Worm (Caenorhabditis elegans) whole organism, late embryonic: ENCODE results near the gene gbh-2.

Experiments
- C08G9.2 ChIP-seq: sonication (generic microtip); optimal IDR thresholded peaks from 2 replicates; lab custom pipeline; 2016; ENCODE audit warnings: mild to moderate bottlenecking, missing genetic modification characterization, moderate library complexity, missing compliant biosample characterization
- C38D4.7 ChIP-seq: fragments of 200-800 bp; sonication (Bioruptor generic); optimal IDR thresholded peaks from 2 replicates; lab custom pipeline; 2018; ENCODE audit warnings: mild to moderate bottlenecking, missing genetic modification characterization, moderate library complexity, missing compliant biosample characterization
- K02D7.2 ChIP-seq: sonication (generic microtip); optimal IDR thresholded peaks from 2 replicates; lab custom pipeline; 2017; ENCODE audit warnings: mild to moderate bottlenecking, missing genetic modification characterization, missing compliant biosample characterization
- K09A11.1 ChIP-seq: sonication (generic microtip); optimal IDR thresholded peaks from 2 replicates; lab custom pipeline; 2017; ENCODE audit warnings: antibody characterized with exemption, mild to moderate bottlenecking, missing genetic modification characterization, missing compliant biosample characterization; ENCODE audit not compliant: insufficient read depth
- ceh-18 ChIP-seq: sonication (generic microtip); optimal IDR thresholded peaks from 2 replicates; lab custom pipeline; 2016; ENCODE audit warnings: missing genetic modification characterization, missing compliant biosample characterization
- ceh-2 ChIP-seq: sonication (generic microtip); optimal IDR thresholded peaks from 2 replicates; lab custom pipeline; 2016; ENCODE audit warnings: missing genotype, missing genetic modification characterization, missing compliant biosample characterization
- ceh-30 ChIP-seq: fragments of 150-350 bp; optimal IDR thresholded peaks from 2 replicates; lab custom pipeline; 2014; ENCODE audit warnings: missing biosample characterization, missing genetic modification characterization
- ceh-31 ChIP-seq: sonication (generic microtip); optimal IDR thresholded peaks from 2 replicates; lab custom pipeline; 2016; ENCODE audit warnings: missing genetic modification characterization, missing compliant biosample characterization
- ceh-48 ChIP-seq: sonication (generic microtip); optimal IDR thresholded peaks from 2 replicates; lab custom pipeline; 2016; ENCODE audit warnings: missing genetic modification characterization, inconsistent platforms, missing compliant biosample characterization
- eyg-1 ChIP-seq: sonication (generic microtip); optimal IDR thresholded peaks from 2 replicates; lab custom pipeline; 2016; ENCODE audit warnings: missing genotype, missing genetic modification characterization, missing compliant biosample characterization
- fkh-10 ChIP-seq: fragments of 150-350 bp; optimal IDR thresholded peaks from 2 replicates; lab custom pipeline; 2014; ENCODE audit warnings: missing biosample characterization, missing genetic modification reagents, missing genetic modification characterization
- fkh-6 ChIP-seq: sonication (generic microtip); optimal IDR thresholded peaks from 2 replicates; lab custom pipeline; 2016; ENCODE audit warnings: missing genetic modification characterization, missing compliant biosample characterization
- hlh-13 ChIP-seq: fragments of 200-800 bp; sonication (Bioruptor generic); optimal IDR thresholded peaks from 2 replicates; lab custom pipeline; 2018; ENCODE audit warnings: mild to moderate bottlenecking, missing genetic modification characterization, missing compliant biosample characterization
- hlh-30 ChIP-seq: sonication (generic microtip); optimal IDR thresholded peaks from 2 replicates; lab custom pipeline; 2017; ENCODE audit warnings: antibody characterized with exemption, missing genetic modification characterization, missing compliant biosample characterization; ENCODE audit not compliant: insufficient read depth
- hlh-6 ChIP-seq: sonication (generic microtip); optimal IDR thresholded peaks from 2 replicates; lab custom pipeline; 2016; ENCODE audit warnings: missing genotype, missing genetic modification characterization, missing compliant biosample characterization
- nhr-232 ChIP-seq: sonication (generic microtip); optimal IDR thresholded peaks from 2 replicates; lab custom pipeline; 2016; ENCODE audit warnings: missing genetic modification characterization, missing compliant biosample characterization
- pag-3 ChIP-seq: sonication (generic microtip); optimal IDR thresholded peaks from 2 replicates; lab custom pipeline; 2016; ENCODE audit warnings: missing compliant biosample characterization, missing genetic modification characterization, borderline replicate concordance
- pat-9 ChIP-seq: fragments of 200-800 bp; sonication (Bioruptor generic); optimal IDR thresholded peaks from 2 replicates; lab custom pipeline; 2018; ENCODE audit warnings: mild to moderate bottlenecking, missing genetic modification characterization, moderate library complexity, missing compliant biosample characterization
- pax-1 ChIP-seq: fragments of 150-350 bp; optimal IDR thresholded peaks from 2 replicates; lab custom pipeline; 2014; ENCODE audit warnings: missing biosample characterization, missing genetic modification characterization
- pha-4 ChIP-seq: fragments of 150-350 bp; optimal IDR thresholded peaks from 2 replicates; lab custom pipeline; 2018; ENCODE audit warnings: missing biosample characterization, missing genetic modification reagents, missing genetic modification characterization
- sdc-2 ChIP-seq: sonication (generic microtip); optimal IDR thresholded peaks from 2 replicates; lab custom pipeline; 2016; ENCODE audit warnings: missing genotype, missing genetic modification characterization, missing compliant biosample characterization
- sox-2 ChIP-seq: fragments of 200-800 bp; sonication (Bioruptor generic); IDR thresholded peaks from 2 replicates; pipeline ENCODE4 v1.3.6; 2022; ENCODE audit warnings: missing genetic modification reagents, missing genetic modification characterization, missing compliant biosample characterization
- sox-4 ChIP-seq: sonication (generic microtip); optimal IDR thresholded peaks from 2 replicates; lab custom pipeline; 2017; ENCODE audit warnings: mild to moderate bottlenecking, missing genetic modification characterization, inconsistent platforms, missing compliant biosample characterization
- syd-9 ChIP-seq: sonication (generic microtip); optimal IDR thresholded peaks from 2 replicates; lab custom pipeline; 2016; ENCODE audit warnings: mild to moderate bottlenecking, missing genetic modification characterization, moderate library complexity, missing compliant biosample characterization
- tbx-7 ChIP-seq: sonication (generic microtip); optimal IDR thresholded peaks from 2 replicates; lab custom pipeline; 2016; ENCODE audit warnings: missing genotype, missing genetic modification characterization, missing compliant biosample characterization
- ttx-3 ChIP-seq: sonication (generic microtip); optimal IDR thresholded peaks from 2 replicates; lab custom pipeline; 2016; ENCODE audit warnings: missing genetic modification reagents, missing genetic modification characterization, missing compliant biosample characterization
- unc-3 ChIP-seq, 2 experiments: fragments of 200-800 bp in 1 of 2; sonication (Bioruptor generic) in 1 of 2; sonication (generic microtip) in 1 of 2; conservative IDR thresholded peaks in 1 of 2; optimal IDR thresholded peaks in 1 of 2; 2 replicates each; pipeline versions ENCODE4 v1.3.6 to Lab custom; 2016 to 2022; ENCODE audit warnings: missing compliant biosample characterization in 2 of 2, missing genetic modification characterization in 2 of 2, missing genetic modification reagents in 1 of 2
- unc-42 ChIP-seq: sonication (generic microtip); optimal IDR thresholded peaks from 2 replicates; lab custom pipeline; 2016; ENCODE audit warnings: missing genotype, missing genetic modification characterization, missing compliant biosample characterization
- unc-55 ChIP-seq: sonication (generic microtip); optimal IDR thresholded peaks from 2 replicates; lab custom pipeline; 2017; ENCODE audit warnings: missing biosample characterization, missing genetic modification reagents, missing genetic modification characterization
- ztf-16 ChIP-seq: sonication (generic microtip); optimal IDR thresholded peaks from 2 replicates; lab custom pipeline; 2017; ENCODE audit warnings: missing genetic modification characterization, missing compliant biosample characterization

The gbh-2 gene

DNA sequence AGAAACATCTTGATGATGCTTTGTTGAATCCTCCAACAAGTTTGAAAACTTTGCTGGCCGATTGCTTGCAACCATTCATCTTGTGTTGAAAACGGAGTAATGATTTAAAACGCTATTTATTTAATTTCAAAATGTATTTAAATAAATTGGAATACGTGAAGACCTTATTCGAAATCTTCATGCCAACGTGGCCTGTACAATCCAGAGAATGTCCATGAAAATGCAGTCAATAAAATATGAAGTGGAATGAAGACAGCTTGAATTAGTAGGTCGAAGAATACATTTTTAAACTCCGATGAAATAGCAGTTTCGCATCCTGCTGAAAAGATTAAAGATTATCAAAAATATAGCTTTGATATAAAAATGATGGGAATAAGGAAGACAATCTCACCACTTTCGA, 31.2 kb upstream of the gbh-2 start, which contains the start of gene F22B5.5:
TSS of gene F22B5.5 (minus strand) at position 101 of the 400 bp plus-strand sequence.
- TF ChIP-seq sdc-2 (tag; lab: Kevin White, UChicago) (no peak), K09A11.1 (tag; lab: Kevin White, UChicago) (no peak), sox-4 (tag; lab: Kevin White, UChicago) (no peak), hlh-13 (no peak)

DNA sequence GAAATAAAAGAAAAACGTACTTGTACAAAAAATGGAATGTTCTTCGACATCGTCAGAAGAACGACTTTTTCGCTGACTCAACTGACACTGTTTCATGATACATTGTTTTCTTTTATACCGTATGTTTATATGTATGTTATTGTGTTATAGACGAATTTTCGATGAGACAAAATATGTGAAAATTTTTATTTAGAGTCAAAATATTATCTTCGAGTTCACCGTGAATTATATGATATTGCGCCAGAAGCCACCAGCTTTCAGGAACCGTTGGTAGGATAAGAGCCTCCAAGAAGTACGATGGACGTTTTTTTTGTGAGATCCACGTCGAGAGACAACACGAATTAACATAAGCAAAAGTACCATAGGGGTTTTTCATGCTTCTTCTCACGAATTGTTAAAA, 29.6 kb upstream of the gbh-2 start, which contains the start of gene F22B5.6:
TSS of gene F22B5.6 (minus strand) at position 101 of the 400 bp plus-strand sequence.
- TF ChIP-seq fkh-10 (no peak), C08G9.2 (tag; lab: Kevin White, UChicago) (no peak), ttx-3 (tag; lab: Kevin White, UChicago) (no peak), pha-4 (tag; lab: Kevin White, UChicago) (no peak), fkh-6 (tag; lab: Kevin White, UChicago) (no peak), nhr-232 (tag; lab: Kevin White, UChicago) (no peak)

DNA sequence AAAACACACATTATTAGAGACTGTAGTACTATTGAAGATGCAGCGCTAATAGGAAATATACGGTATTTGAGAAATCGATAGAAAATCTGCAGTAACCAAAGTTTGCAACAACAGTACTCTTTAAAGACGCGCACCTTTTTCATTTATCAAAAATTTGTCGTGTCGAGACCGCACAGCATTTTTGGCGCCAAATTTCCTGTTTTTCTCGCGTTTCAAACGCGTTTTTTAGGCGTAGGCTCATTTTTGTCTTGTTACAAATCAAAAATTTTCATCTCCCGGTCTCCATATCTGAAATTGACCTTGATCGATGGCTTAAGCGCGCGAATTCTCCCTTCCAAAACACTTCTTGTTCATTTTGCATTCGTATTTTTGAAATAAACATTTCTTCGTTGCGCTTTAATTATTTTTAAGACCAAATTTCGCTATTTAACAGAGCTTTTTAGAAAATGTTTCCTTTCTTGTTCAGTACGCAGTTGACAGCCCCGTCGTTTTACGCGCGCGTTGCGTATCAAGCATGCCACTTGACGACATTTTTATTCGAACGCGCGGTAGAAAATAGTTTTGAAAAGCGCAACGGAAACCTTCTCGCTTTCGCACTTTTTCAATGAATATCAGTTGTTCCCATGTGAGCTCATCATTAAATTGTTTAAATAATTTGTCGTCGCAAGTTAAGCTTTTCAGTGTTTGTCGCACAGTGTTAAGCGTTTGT, 28.8 kb upstream of the gbh-2 start:
- TF ChIP-seq ceh-31 (tag; lab: Kevin White, UChicago): no peak
- TF ChIP-seq pat-9 (tag; lab: Kevin White, UChicago): no peak
- no peak for TF ChIP-seq hlh-13
- TF ChIP-seq unc-3 (GFP tag; conservative IDR thresholded peaks at IDR 0.05; lab: Robert Waterston, UW): no peak
- no peak for TF ChIP-seq unc-3 (tag; optimal IDR thresholded peaks at IDR 0.05; lab: Kevin White, UChicago)
- TF ChIP-seq ceh-2 (tag; lab: Kevin White, UChicago): no peak
- TF ChIP-seq pax-1 (tag; lab: Kevin White, UChicago): no peak
- no peak for TF ChIP-seq sox-2
- TF ChIP-seq ztf-16: no peak
- no peak for TF ChIP-seq eyg-1
- no peak for TF ChIP-seq K02D7.2 (tag; lab: Kevin White, UChicago)
- no peak for TF ChIP-seq unc-55
- no peak for TF ChIP-seq hlh-6 (tag; lab: Kevin White, UChicago)

- peak; percentile 16 for TF ChIP-seq hlh-30 (tag; lab: Kevin White, UChicago)
- TF ChIP-seq ceh-48 (tag; lab: Kevin White, UChicago): peak; percentile 43
- TF ChIP-seq tbx-7 (tag; lab: Kevin White, UChicago): no peak
- no peak for TF ChIP-seq pag-3 (tag; lab: Kevin White, UChicago)
- TF ChIP-seq pax-1 (tag; lab: Kevin White, UChicago): no peak
These were observed 28.2 kb upstream of the gbh-2 start, which contains the start of gene zyg-9 for ce11 chrII:8457438-8457837. TSS of gene zyg-9 (plus strand) at chrII:8457818.

DNA sequence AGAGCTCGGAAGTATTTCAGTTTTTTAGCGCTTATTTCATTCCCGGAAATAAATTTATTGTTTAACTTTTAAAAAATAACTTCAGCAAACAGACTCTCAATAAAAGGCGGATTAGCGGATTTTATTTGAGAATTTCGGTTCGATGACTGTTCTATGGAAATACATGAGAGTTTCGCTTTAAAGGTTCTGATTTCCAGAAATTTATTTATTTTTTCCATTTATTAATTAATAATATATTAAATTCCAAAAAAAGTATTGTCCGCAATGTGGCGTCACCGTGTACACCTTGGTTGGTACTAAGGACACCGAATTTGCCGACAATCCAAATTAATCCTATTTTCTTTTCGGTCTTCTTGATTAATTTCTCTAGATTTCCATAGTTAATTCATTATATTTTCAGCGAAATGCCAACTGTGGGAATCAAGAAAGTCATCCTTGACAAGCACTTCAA, 21.2 kb upstream of the gbh-2 start, which contains the start of gene fars-3:
TSS of gene fars-3 (plus strand) at position 401 of the 451 bp plus-strand sequence.
- TF ChIP-seq syd-9 (tag; lab: Kevin White, UChicago) (no peak), nhr-232 (tag; lab: Kevin White, UChicago) (no peak), pax-1 (tag; lab: Kevin White, UChicago) (no peak), ceh-30 (tag; lab: Kevin White, UChicago) (no peak), unc-42 (tag; lab: Kevin White, UChicago) (peak; percentile 24), C38D4.7 (no peak), ceh-18 (tag; lab: Kevin White, UChicago) (no peak)
